Fruit fly (Drosophila melanogaster) whole organism, embryonic: ENCODE measurements around the gene vih.
A peak's percentile ranks its signal among the peaks of the same experiment; 100 is the strongest.

Experiments
- Antp ChIP-seq: fragments of 200-800 bp; sonication (Bioruptor generic); optimal IDR thresholded peaks from 3 replicates; lab custom pipeline; 2016; ENCODE audit warnings: missing biosample characterization, missing genetic modification characterization
- B-H1 ChIP-seq: fragments of 200-800 bp; sonication (Bioruptor generic); IDR thresholded peaks from 3 replicates; pipeline ENCODE4 v1.3.6; 2022; ENCODE audit warnings: missing biosample characterization, missing genetic modification characterization
- C15 ChIP-seq: fragments of 200-800 bp; sonication (Bioruptor generic); IDR thresholded peaks from 3 replicates; pipeline ENCODE4 v1.3.6; 2022; ENCODE audit warnings: missing biosample characterization, missing genetic modification characterization
- CG10366 ChIP-seq: fragments of 200-800 bp; sonication (Bioruptor generic); IDR thresholded peaks from 2 replicates; pipeline ENCODE4 v1.3.6; 2022; ENCODE audit warnings: missing biosample characterization, missing genetic modification characterization
- CG10543 ChIP-seq: fragments of 200-800 bp; sonication (Bioruptor generic); optimal IDR thresholded peaks from 3 replicates; lab custom pipeline; 2017; ENCODE audit warnings: missing biosample characterization, mild to moderate bottlenecking, missing genetic modification characterization, moderate library complexity
- CG10654 ChIP-seq: fragments of 200-800 bp; sonication (Bioruptor generic); optimal IDR thresholded peaks from 2 replicates; lab custom pipeline; 2016; ENCODE audit warnings: missing biosample characterization, missing genetic modification characterization
- CG1233 ChIP-seq: fragments of 200-800 bp; sonication (Bioruptor generic); optimal IDR thresholded peaks from 4 replicates; lab custom pipeline; 2018; ENCODE audit warnings: missing biosample characterization, mild to moderate bottlenecking, missing genetic modification characterization
- CG13624 ChIP-seq: fragments of 200-800 bp; sonication (Bioruptor generic); optimal IDR thresholded peaks from 2 replicates; lab custom pipeline; 2016; ENCODE audit warnings: missing biosample characterization, missing genetic modification characterization
- CG16863 ChIP-seq: fragments of 200-800 bp; sonication (Bioruptor generic); optimal IDR thresholded peaks from 3 replicates; lab custom pipeline; 2016; ENCODE audit warnings: missing biosample characterization, missing genetic modification characterization
- CG17568 ChIP-seq: fragments of 200-800 bp; sonication (Bioruptor generic); optimal IDR thresholded peaks from 2 replicates; lab custom pipeline; 2018; ENCODE audit warnings: missing biosample characterization, mild to moderate bottlenecking, missing genetic modification characterization, moderate library complexity
- CG18011 ChIP-seq: fragments of 200-800 bp; sonication (Bioruptor generic); optimal IDR thresholded peaks from 2 replicates; lab custom pipeline; 2017; ENCODE audit warnings: missing biosample characterization, missing genetic modification characterization, mild to moderate bottlenecking, moderate library complexity, missing genotype
- CG2712 ChIP-seq: fragments of 200-800 bp; optimal IDR thresholded peaks from 3 replicates; lab custom pipeline; 2019; ENCODE audit warnings: missing biosample characterization, mild to moderate bottlenecking, missing genetic modification characterization, moderate library complexity
- CG4730 ChIP-seq: fragments of 200-800 bp; sonication (Bioruptor generic); IDR thresholded peaks from 2 replicates; pipeline ENCODE4 v1.3.6; 2022; ENCODE audit warnings: missing biosample characterization, missing genetic modification characterization
- CG4820 ChIP-seq: fragments of 200-800 bp; sonication (Bioruptor generic); optimal IDR thresholded peaks from 3 replicates; lab custom pipeline; 2016; ENCODE audit warnings: missing biosample characterization, missing genetic modification characterization
- CG5180 ChIP-seq: fragments of 200-800 bp; sonication (Bioruptor generic); optimal IDR thresholded peaks from 3 replicates; lab custom pipeline; 2017; ENCODE audit warnings: missing biosample characterization, missing genetic modification characterization, mild to moderate bottlenecking, moderate library complexity, missing genetic modification reagents
- CG6683 ChIP-seq: fragments of 200-800 bp; sonication (Bioruptor generic); optimal IDR thresholded peaks from 2 replicates; lab custom pipeline; 2017; ENCODE audit warnings: missing biosample characterization, mild to moderate bottlenecking, missing genetic modification characterization, missing genetic modification reagents
- CG6791 ChIP-seq: fragments of 200-800 bp; sonication (Bioruptor generic); IDR thresholded peaks from 3 replicates; pipeline ENCODE4 v1.3.6; 2022; ENCODE audit warnings: missing biosample characterization, missing genetic modification characterization; ENCODE audit not compliant: partially characterized antibody
- CG9817 ChIP-seq: fragments of 200-800 bp; sonication (Bioruptor generic); optimal IDR thresholded peaks from 2 replicates; lab custom pipeline; 2018; ENCODE audit warnings: missing biosample characterization, mild to moderate bottlenecking, missing genetic modification characterization, moderate library complexity
- CG9932 ChIP-seq: fragments of 200-800 bp; sonication (Bioruptor generic); IDR thresholded peaks from 2 replicates; pipeline ENCODE4 v1.3.6; 2022; ENCODE audit warnings: missing biosample characterization, missing genetic modification characterization
- CkIIα-i1 ChIP-seq: fragments of 200-800 bp; sonication (Bioruptor generic); IDR thresholded peaks from 2 replicates; pipeline ENCODE4 v1.3.6; 2022; ENCODE audit warnings: missing biosample characterization, missing genetic modification characterization
- D ChIP-seq, 2 experiments: fragments of 200-800 bp in 1 of 2; fragments of >200 bp in 1 of 2; sonication (Bioruptor generic) in 1 of 2; optimal IDR thresholded peaks; 2 replicates in 1 of 2; 3 replicates in 1 of 2; lab custom pipeline; 2017; ENCODE audit warnings: mild to moderate bottlenecking in 1 of 2, missing biosample characterization in 1 of 2, missing genetic modification characterization in 1 of 2, missing genetic modification reagents in 1 of 2
- D19B ChIP-seq: fragments of 200-800 bp; sonication (Bioruptor generic); optimal IDR thresholded peaks from 2 replicates; lab custom pipeline; 2017; ENCODE audit warnings: missing biosample characterization, mild to moderate bottlenecking, missing genetic modification characterization
- Doc3 ChIP-seq: fragments of 200-800 bp; sonication (Bioruptor generic); IDR thresholded peaks from 3 replicates; pipeline ENCODE4 v1.3.6; 2022; ENCODE audit warnings: missing biosample characterization, missing genetic modification characterization; ENCODE audit not compliant: partially characterized antibody
- E2f2 ChIP-seq: fragments of 200-800 bp; sonication (Bioruptor generic); IDR thresholded peaks from 2 replicates; pipeline ENCODE4 v1.3.6; 2022; ENCODE audit warnings: missing biosample characterization, missing genetic modification characterization
- HmgD ChIP-seq: fragments of 200-800 bp; sonication (Bioruptor generic); optimal IDR thresholded peaks from 3 replicates; lab custom pipeline; 2016; ENCODE audit warnings: missing biosample characterization, missing genetic modification characterization
- Hr78 ChIP-seq, 2 experiments: fragments of 200-800 bp in 1 of 2; fragments of >200 bp in 1 of 2; sonication (Bioruptor generic) in 1 of 2; optimal IDR thresholded peaks; 2 replicates each; lab custom pipeline; 2017 to 2019; ENCODE audit warnings: missing biosample characterization in 2 of 2, missing genetic modification characterization in 2 of 2, mild to moderate bottlenecking in 1 of 2, moderate library complexity in 1 of 2
- NFAT ChIP-seq: fragments of 200-800 bp; sonication (Bioruptor generic); IDR thresholded peaks from 2 replicates; pipeline ENCODE4 v1.3.6; 2022; ENCODE audit warnings: missing biosample characterization, missing genetic modification characterization
- Nf-YA ChIP-seq: fragments of 200-800 bp; sonication (Bioruptor generic); IDR thresholded peaks from 2 replicates; pipeline ENCODE4 v1.3.6; 2022; ENCODE audit warnings: missing biosample characterization, missing genetic modification characterization
- Ssrp ChIP-seq: fragments of 200-800 bp; sonication (Bioruptor generic); optimal IDR thresholded peaks from 2 replicates; lab custom pipeline; 2018; ENCODE audit warnings: missing biosample characterization, mild to moderate bottlenecking, missing genetic modification characterization, moderate library complexity
- Trl ChIP-seq, 3 experiments: fragments of >200 bp in 2 of 3; fragments of 200-800 bp in 1 of 3; sonication (Bioruptor generic) in 1 of 3; optimal IDR thresholded peaks; 2 replicates in 1 of 3; 3 replicates in 2 of 3; lab custom pipeline; 2016 to 2017; ENCODE audit warnings: missing biosample characterization in 1 of 3, missing genetic modification characterization in 1 of 3
- ara ChIP-seq: fragments of 200-800 bp; sonication (Bioruptor generic); IDR thresholded peaks from 2 replicates; pipeline ENCODE4 v1.3.6; 2022; ENCODE audit warnings: missing biosample characterization, missing genetic modification characterization
- bbx ChIP-seq: fragments of 200-800 bp; sonication (Bioruptor generic); IDR thresholded peaks from 2 replicates; pipeline ENCODE4 v1.3.6; 2022; ENCODE audit warnings: missing biosample characterization, missing genetic modification characterization; ENCODE audit not compliant: partially characterized antibody
- br ChIP-seq: fragments of >200 bp; optimal IDR thresholded peaks from 2 replicates; lab custom pipeline; 2017
- crc ChIP-seq: fragments of 200-800 bp; sonication (Bioruptor generic); optimal IDR thresholded peaks from 2 replicates; lab custom pipeline; 2016; ENCODE audit warnings: missing biosample characterization, missing genetic modification characterization
- crol ChIP-seq: fragments of 200-800 bp; sonication (Bioruptor generic); IDR thresholded peaks from 2 replicates; pipeline ENCODE4 v1.3.6; 2022; ENCODE audit warnings: missing biosample characterization, missing genetic modification characterization
- gfzf ChIP-seq: fragments of 200-800 bp; sonication (Bioruptor generic); optimal IDR thresholded peaks from 2 replicates; lab custom pipeline; 2016; ENCODE audit warnings: missing biosample characterization, mild to moderate bottlenecking, missing genetic modification characterization, moderate library complexity
- hb ChIP-seq: fragments of 200-800 bp; sonication (Bioruptor generic); IDR thresholded peaks from 3 replicates; pipeline ENCODE4 v1.3.6; 2022; ENCODE audit warnings: missing biosample characterization, missing genetic modification characterization; ENCODE audit not compliant: partially characterized antibody
- knrl ChIP-seq: fragments of 200-800 bp; sonication (Bioruptor generic); IDR thresholded peaks from 3 replicates; pipeline ENCODE4 v1.3.6; 2022; ENCODE audit warnings: missing biosample characterization, missing genetic modification characterization; ENCODE audit not compliant: partially characterized antibody
- lab ChIP-seq: fragments of 200-800 bp; sonication (Bioruptor generic); optimal IDR thresholded peaks from 3 replicates; lab custom pipeline; 2017; ENCODE audit warnings: missing biosample characterization, missing genetic modification characterization, mild to moderate bottlenecking, moderate library complexity, missing genetic modification reagents
- lmd ChIP-seq: fragments of 200-800 bp; sonication (Bioruptor generic); IDR thresholded peaks from 2 replicates; pipeline ENCODE4 v1.3.6; 2022; ENCODE audit warnings: missing biosample characterization, missing genetic modification characterization
- luna ChIP-seq: fragments of 200-800 bp; sonication (Bioruptor generic); optimal IDR thresholded peaks from 2 replicates; lab custom pipeline; 2016; ENCODE audit warnings: missing biosample characterization, missing genetic modification characterization
- nau ChIP-seq: fragments of 200-800 bp; sonication (Bioruptor generic); optimal IDR thresholded peaks from 3 replicates; lab custom pipeline; 2017; ENCODE audit warnings: missing biosample characterization, mild to moderate bottlenecking, missing genetic modification characterization, missing genetic modification reagents
- nmo ChIP-seq: fragments of 200-800 bp; sonication (Bioruptor generic); optimal IDR thresholded peaks from 2 replicates; lab custom pipeline; 2018; ENCODE audit warnings: missing biosample characterization, mild to moderate bottlenecking, missing genetic modification characterization, moderate library complexity
- seq ChIP-seq: fragments of 200-800 bp; sonication (Bioruptor generic); IDR thresholded peaks from 2 replicates; pipeline ENCODE4 v1.3.6; 2022; ENCODE audit warnings: missing biosample characterization, missing genetic modification characterization
- shn ChIP-seq: fragments of 200-800 bp; sonication (Bioruptor generic); optimal IDR thresholded peaks from 3 replicates; lab custom pipeline; 2016; ENCODE audit warnings: missing biosample characterization, missing genetic modification characterization
- slp2 ChIP-seq: fragments of 200-800 bp; sonication (Bioruptor generic); optimal IDR thresholded peaks from 2 replicates; lab custom pipeline; 2016; ENCODE audit warnings: missing biosample characterization, missing genetic modification characterization
- stwl ChIP-seq: fragments of 200-800 bp; sonication (Bioruptor generic); optimal IDR thresholded peaks from 3 replicates; lab custom pipeline; 2018; ENCODE audit warnings: missing biosample characterization, mild to moderate bottlenecking, missing genetic modification characterization, moderate library complexity
- vnd ChIP-seq: fragments of 200-800 bp; sonication (Bioruptor generic); IDR thresholded peaks from 3 replicates; pipeline ENCODE4 v1.3.6; 2022; ENCODE audit warnings: missing biosample characterization, missing genetic modification characterization; ENCODE audit not compliant: partially characterized antibody
- zen2 ChIP-seq: fragments of 200-800 bp; sonication (Bioruptor generic); IDR thresholded peaks from 3 replicates; pipeline ENCODE4 v1.3.6; 2022; ENCODE audit warnings: missing biosample characterization, missing genetic modification characterization; ENCODE audit not compliant: partially characterized antibody
- zf30C ChIP-seq: fragments of 200-800 bp; sonication (Bioruptor generic); optimal IDR thresholded peaks from 3 replicates; lab custom pipeline; 2018; ENCODE audit warnings: missing biosample characterization, mild to moderate bottlenecking, missing genetic modification characterization

The vih gene

DNA sequence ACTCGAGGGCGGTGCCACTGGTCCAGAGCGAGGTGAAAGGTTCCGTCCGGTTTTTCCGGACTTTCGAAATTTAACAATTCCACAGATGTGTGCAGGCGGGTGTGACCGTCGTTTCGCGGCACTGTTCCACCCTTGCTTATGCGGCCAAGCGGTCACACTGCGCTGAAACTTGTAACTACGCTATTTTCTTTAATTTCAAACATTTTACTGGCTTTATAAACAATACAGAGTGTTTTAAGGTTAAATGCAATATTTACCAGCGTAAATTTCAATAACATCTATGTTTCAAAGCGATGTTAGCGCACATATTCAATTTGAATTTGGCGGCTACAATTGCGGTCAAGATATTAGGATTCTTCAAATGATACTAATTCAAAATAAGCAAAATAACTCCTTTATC, 26.0 kb downstream of the vih start, which contains the start of gene nst (continued):
- TF ChIP-seq C15 (GFP tag; lab: Robert Waterston, UW), result no peak
- TF ChIP-seq hb (GFP tag; lab: Robert Waterston, UW), result no peak
- TF ChIP-seq zf30C (GFP tag; lab: Kevin White, UChicago), result no peak
- TF ChIP-seq gfzf (GFP tag; lab: Kevin White, UChicago), result peak; percentile 80
- TF ChIP-seq Antp, result no peak
- TF ChIP-seq HmgD, result peak; percentile 23
- no peak for TF ChIP-seq D19B (GFP tag; lab: Kevin White, UChicago)
- TF ChIP-seq bbx (GFP tag; lab: Robert Waterston, UW), result no peak
- TF ChIP-seq NFAT (GFP tag; lab: Robert Waterston, UW), result no peak
- TF ChIP-seq E2f2, result peak; percentile 83
- TF ChIP-seq stwl, result peak; percentile 44
- no peak for TF ChIP-seq Trl (optimal IDR thresholded peaks at IDR 0.05; lab: Kevin White, UChicago)
- no peak for TF ChIP-seq Trl (GFP tag; optimal IDR thresholded peaks at IDR 0.05; lab: Kevin White, UChicago)
- TF ChIP-seq CG6683, result no peak
- TF ChIP-seq CG5180 (GFP tag; lab: Kevin White, UChicago), result no peak
- TF ChIP-seq nau (GFP tag; lab: Kevin White, UChicago), result no peak
- no peak for TF ChIP-seq CG10366 (GFP tag; lab: Robert Waterston, UW)
- no peak for TF ChIP-seq B-H1
- TF ChIP-seq Hr78 (GFP tag; optimal IDR thresholded peaks at IDR 0.05; lab: Kevin White, UChicago), result no peak
- no peak for TF ChIP-seq Doc3 (GFP tag; lab: Robert Waterston, UW)
- TF ChIP-seq slp2 (GFP tag; lab: Kevin White, UChicago), result no peak
- TF ChIP-seq vnd (GFP tag; lab: Robert Waterston, UW), result no peak
- no peak for TF ChIP-seq br
- no peak for TF ChIP-seq CG13624
- TF ChIP-seq crol (GFP tag; lab: Robert Waterston, UW), result no peak
- TF ChIP-seq CG17568 (GFP tag; lab: Kevin White, UChicago), result no peak
- TF ChIP-seq CG9932 (GFP tag; lab: Robert Waterston, UW), result no peak
- no peak for TF ChIP-seq CkIIα-i1
- TF ChIP-seq shn (GFP tag; lab: Kevin White, UChicago), result no peak
- TF ChIP-seq CG4820 (GFP tag; lab: Kevin White, UChicago), result no peak
- no peak for TF ChIP-seq knrl (GFP tag; lab: Robert Waterston, UW)
- no peak for TF ChIP-seq CG10654 (GFP tag; lab: Kevin White, UChicago)
- no peak for TF ChIP-seq zen2 (GFP tag; lab: Robert Waterston, UW)
- no peak for TF ChIP-seq crc (GFP tag; lab: Kevin White, UChicago)
- no peak for TF ChIP-seq CG16863 (GFP tag; lab: Kevin White, UChicago)
- TF ChIP-seq CG6791, result no peak
- peak; percentile 12 for TF ChIP-seq nmo (GFP tag; lab: Kevin White, UChicago)
- no peak for TF ChIP-seq ara (GFP tag; lab: Robert Waterston, UW)
- TF ChIP-seq D (optimal IDR thresholded peaks at IDR 0.05; lab: Kevin White, UChicago), result no peak
- TF ChIP-seq D (GFP tag; optimal IDR thresholded peaks at IDR 0.05; lab: Kevin White, UChicago), result no peak
- no peak for TF ChIP-seq lmd (GFP tag; lab: Robert Waterston, UW)
- no peak for TF ChIP-seq CG18011 (GFP tag; lab: Kevin White, UChicago)
- no peak for TF ChIP-seq Ssrp (tag; lab: Kevin White, UChicago)
- no peak for TF ChIP-seq CG4730 (GFP tag; lab: Robert Waterston, UW)
- no peak for TF ChIP-seq CG1233 (GFP tag; lab: Kevin White, UChicago)
- no peak for TF ChIP-seq lab (GFP tag; lab: Kevin White, UChicago)
- no peak for TF ChIP-seq CG2712
- no peak for TF ChIP-seq CG10543 (GFP tag; lab: Kevin White, UChicago)
- no peak for TF ChIP-seq Nf-YA (GFP tag; lab: Robert Waterston, UW)
- TF ChIP-seq seq (GFP tag; lab: Robert Waterston, UW), result peak; percentile 27; the same call in 1 of the 2 replicates
- TF ChIP-seq luna, result no peak
- peak; percentile 19 for TF ChIP-seq CG9817 (tag; lab: Kevin White, UChicago)
